Fruit fly (Drosophila melanogaster): ENCODE results near the gene CG11756.

The CG11756 gene

DNA sequence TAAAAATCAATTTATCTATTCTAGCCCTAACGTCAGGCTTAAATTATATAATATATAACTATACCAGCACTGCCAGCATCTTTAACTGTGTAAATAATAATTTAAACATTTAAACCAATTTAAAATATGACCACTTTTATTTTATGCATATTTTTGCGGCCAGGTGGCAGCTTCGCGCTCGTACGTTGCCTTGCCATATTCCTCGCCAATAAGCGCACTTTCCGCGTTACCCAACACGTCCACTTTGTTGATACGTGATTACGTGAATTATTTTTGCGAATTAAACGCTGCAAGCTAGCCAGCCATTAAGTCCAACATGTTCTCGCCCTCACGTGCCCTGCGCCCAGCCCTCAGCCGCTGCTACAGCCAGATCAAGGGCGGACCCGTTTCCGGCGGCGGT is 1.9 kb downstream of the CG11756 start, which contains the start of gene NdufV3 (continued):
- TF ChIP-seq rib (GFP tag; IDR thresholded peaks at IDR 0.05) (no peak), CG18011 (GFP tag; optimal IDR thresholded peaks at IDR 0.05) (no peak), ftz-f1 (GFP tag; optimal IDR thresholded peaks at IDR 0.05) (no peak), B-H2 (GFP tag; optimal IDR thresholded peaks at IDR 0.05) (peak; percentile 41), CG8924 (tag; optimal IDR thresholded peaks at IDR 0.05) (no peak), CTCF (GFP tag; optimal IDR thresholded peaks at IDR 0.05) (no peak), CG10321 (GFP tag; IDR thresholded peaks at IDR 0.05) (no peak), lilli (GFP tag; optimal IDR thresholded peaks at IDR 0.05) (no peak), Neu2 (GFP tag; optimal IDR thresholded peaks at IDR 0.05; ENCODE audit: borderline replicate concordance) (no peak), phol (tag; optimal IDR thresholded peaks at IDR 0.05) (peak; percentile 10), mld (GFP tag; IDR thresholded peaks at IDR 0.05; ENCODE audit: partially characterized antibody) (no peak), Dfd (GFP tag; optimal IDR thresholded peaks at IDR 0.05) (no peak), CG12942 (GFP tag; optimal IDR thresholded peaks at IDR 0.05) (no peak), Adf1 (GFP tag; IDR thresholded peaks at IDR 0.05) (no peak), dimm (GFP tag; IDR thresholded peaks at IDR 0.05) (no peak), CoRest (tag; optimal IDR thresholded peaks at IDR 0.05) (no peak), ttk (GFP tag; IDR thresholded peaks at IDR 0.05) (no peak), Mes4 (GFP tag; optimal IDR thresholded peaks at IDR 0.05) (no peak), z (GFP tag; IDR thresholded peaks at IDR 0.05) (no peak), cad (GFP tag; optimal IDR thresholded peaks at IDR 0.05) (no peak), en (GFP tag; optimal IDR thresholded peaks at IDR 0.05) (no peak), BEAF-32 (GFP tag; optimal IDR thresholded peaks at IDR 0.05) (peak; percentile 27), CG4820 (GFP tag; optimal IDR thresholded peaks at IDR 0.05) (no peak), CG11398 (GFP tag; optimal IDR thresholded peaks at IDR 0.05) (no peak), gt (GFP tag; IDR thresholded peaks at IDR 0.05) (no peak), CG6689 (GFP tag; IDR thresholded peaks at IDR 0.05) (0 out of 2 replicates have a peak, but pooled peaks have one; percentile 21), CG13894 (tag; optimal IDR thresholded peaks at IDR 0.05) (no peak), CG14014 (GFP tag; IDR thresholded peaks at IDR 0.05) (no peak), tgo (GFP tag; IDR thresholded peaks at IDR 0.05) (no peak), Antp (GFP tag; optimal IDR thresholded peaks at IDR 0.05) (no peak), unpg (GFP tag; optimal IDR thresholded peaks at IDR 0.05) (no peak), CG3847 (GFP tag; IDR thresholded peaks at IDR 0.05) (peak; percentile 68), CG5953 (GFP tag; IDR thresholded peaks at IDR 0.05) (no peak), lov (optimal IDR thresholded peaks at IDR 0.05) (no peak), lov (GFP tag; IDR thresholded peaks at IDR 0.05) (no peak), CG11504 (tag; optimal IDR thresholded peaks at IDR 0.05) (no peak), CG15011 (GFP tag; optimal IDR thresholded peaks at IDR 0.05) (no peak), ato (GFP tag; IDR thresholded peaks at IDR 0.05; ENCODE audit: partially characterized antibody) (no peak), CG8944 (GFP tag; optimal IDR thresholded peaks at IDR 0.05) (no peak), org-1 (GFP tag; optimal IDR thresholded peaks at IDR 0.05) (no peak), hth (optimal IDR thresholded peaks at IDR 0.05) (no peak), mam (GFP tag; optimal IDR thresholded peaks at IDR 0.05) (peak; percentile 34), Asciz (GFP tag; optimal IDR thresholded peaks at IDR 0.05) (no peak), E2f2 (GFP tag; IDR thresholded peaks at IDR 0.05) (peak; percentile 46), wor (GFP tag; IDR thresholded peaks at IDR 0.05) (no peak), CG13424 (tag; optimal IDR thresholded peaks at IDR 0.05) (peak; percentile 31), gem (tag; optimal IDR thresholded peaks at IDR 0.05) (peak; percentile 24), Ets65A (GFP tag) (peak; percentile 79), CG14441 (GFP tag; IDR thresholded peaks at IDR 0.05) (no peak), peb (GFP tag; IDR thresholded peaks at IDR 0.05) (no peak), kah (GFP tag; optimal IDR thresholded peaks at IDR 0.05) (no peak), abd-A (tag; optimal IDR thresholded peaks at IDR 0.05) (no peak), CG8388 (GFP tag; optimal IDR thresholded peaks at IDR 0.05) (no peak), YL-1 (GFP tag; optimal IDR thresholded peaks at IDR 0.05) (no peak)
